Worm (Caenorhabditis elegans): Measurements from ENCODE around the gene Y79H2A.2.
A peak's percentile ranks its signal among the peaks of the same experiment; 100 is the strongest.

DNA sequence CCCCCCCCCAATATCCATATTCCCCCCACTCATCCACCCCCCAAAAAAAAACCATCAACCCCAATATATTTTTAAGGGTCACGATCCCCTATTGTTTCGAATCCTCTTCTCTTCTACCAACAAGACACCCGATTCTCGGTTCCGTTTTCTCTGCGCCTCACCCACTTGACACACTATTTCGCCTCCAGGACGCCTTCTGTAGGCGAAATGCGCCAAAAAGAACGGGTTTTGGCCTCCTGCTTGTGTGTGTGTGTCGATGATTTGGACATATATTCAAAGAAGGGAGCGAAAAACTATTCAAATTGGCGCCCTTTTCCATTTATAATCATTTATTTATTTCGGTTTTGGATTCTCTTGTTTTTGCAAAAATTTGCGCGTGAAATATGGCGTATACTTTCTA lies 17.5 kb downstream of the Y79H2A.2 start:
- no peak for TF ChIP-seq skn-1 (tag; optimal IDR thresholded peaks at IDR 0.05)
- no peak for TF ChIP-seq lsy-2 (tag; optimal IDR thresholded peaks at IDR 0.05)
- TF ChIP-seq sma-3 (GFP tag; optimal IDR thresholded peaks at IDR 0.05), result peak; percentile 21
- no peak for TF ChIP-seq elt-1 (tag; optimal IDR thresholded peaks at IDR 0.05)
- no peak for TF ChIP-seq fos-1 (tag; optimal IDR thresholded peaks at IDR 0.05)
- no peak for TF ChIP-seq mbf-1 (tag; optimal IDR thresholded peaks at IDR 0.05)
- TF ChIP-seq F13H6.1 (tag; optimal IDR thresholded peaks at IDR 0.05), result no peak
- TF ChIP-seq ztf-11 (tag; optimal IDR thresholded peaks at IDR 0.05), result no peak
- TF ChIP-seq R02D3.7 (tag; optimal IDR thresholded peaks at IDR 0.05), result no peak
- no peak for TF ChIP-seq nhr-77 (tag; optimal IDR thresholded peaks at IDR 0.05)
- TF ChIP-seq Y55F3AM.14 (GFP tag; optimal IDR thresholded peaks at IDR 0.05), result no peak
- TF ChIP-seq lin-13 (GFP tag; optimal IDR thresholded peaks at IDR 0.05), result no peak
- TF ChIP-seq aly-2 (tag; optimal IDR thresholded peaks at IDR 0.05), result no peak
